Fruit fly (Drosophila melanogaster) whole organism, embryonic: ENCODE results near the gene CG13049.

ENCODE experiments used
- ATbp ChIP-seq: fragments of 200-800 bp; sonication (Bioruptor generic); optimal IDR thresholded peaks from 2 replicates; lab custom pipeline; 2017; ENCODE audit warnings: missing biosample characterization, mild to moderate bottlenecking, missing genetic modification characterization, missing genetic modification reagents
- B-H1 ChIP-seq: fragments of 200-800 bp; sonication (Bioruptor generic); IDR thresholded peaks from 3 replicates; pipeline ENCODE4 v1.3.6; 2022; ENCODE audit warnings: missing biosample characterization, missing genetic modification characterization
- Bdp1 ChIP-seq: fragments of 200-800 bp; sonication (Bioruptor generic); optimal IDR thresholded peaks from 3 replicates; lab custom pipeline; 2016; ENCODE audit warnings: missing biosample characterization, missing genetic modification characterization
- Bgb ChIP-seq: fragments of 200-800 bp; sonication (Bioruptor generic); IDR thresholded peaks from 2 replicates; pipeline ENCODE4 v1.3.6; 2022; ENCODE audit warnings: missing biosample characterization, missing genetic modification characterization; ENCODE audit not compliant: partially characterized antibody
- CG1024 ChIP-seq: fragments of 200-800 bp; sonication (Bioruptor generic); IDR thresholded peaks from 2 replicates; pipeline ENCODE4 v1.3.6; 2022; ENCODE audit warnings: missing biosample characterization, missing genetic modification characterization
- CG12769 ChIP-seq: fragments of 200-800 bp; sonication (Bioruptor generic); optimal IDR thresholded peaks from 2 replicates; lab custom pipeline; 2019; ENCODE audit warnings: missing biosample characterization, mild to moderate bottlenecking, missing genetic modification characterization, moderate library complexity
- CG13287 ChIP-seq: fragments of 200-800 bp; sonication (Bioruptor generic); IDR thresholded peaks from 2 replicates; pipeline ENCODE4 v1.3.6; 2022; ENCODE audit warnings: missing biosample characterization, missing genetic modification characterization; ENCODE audit not compliant: partially characterized antibody
- CG13775 ChIP-seq: fragments of 200-800 bp; sonication (Bioruptor generic); optimal IDR thresholded peaks from 3 replicates; lab custom pipeline; 2017; ENCODE audit warnings: missing biosample characterization, mild to moderate bottlenecking, missing genetic modification characterization
- CG14050 ChIP-seq: fragments of 200-800 bp; sonication (Bioruptor generic); IDR thresholded peaks from 3 replicates; pipeline ENCODE4 v1.3.6; 2022; ENCODE audit warnings: missing biosample characterization, missing genetic modification characterization
- CG18011 ChIP-seq: fragments of 200-800 bp; sonication (Bioruptor generic); optimal IDR thresholded peaks from 2 replicates; lab custom pipeline; 2017; ENCODE audit warnings: missing biosample characterization, missing genetic modification characterization, mild to moderate bottlenecking, moderate library complexity, missing genotype
- CG2199 ChIP-seq: fragments of 200-800 bp; sonication (Bioruptor generic); IDR thresholded peaks from 3 replicates; pipeline ENCODE4 v1.3.6; 2022; ENCODE audit warnings: missing biosample characterization, missing genetic modification characterization
- CG2875 ChIP-seq: fragments of 200-800 bp; sonication (Bioruptor generic); optimal IDR thresholded peaks from 2 replicates; lab custom pipeline; 2017; ENCODE audit warnings: missing biosample characterization, mild to moderate bottlenecking, missing genetic modification characterization, missing genetic modification reagents
- CG31388 ChIP-seq: fragments of 200-800 bp; sonication (Bioruptor generic); optimal IDR thresholded peaks from 2 replicates; lab custom pipeline; 2016; ENCODE audit warnings: missing biosample characterization, missing genetic modification characterization
- CG32772 ChIP-seq: fragments of 200-800 bp; sonication (Bioruptor generic); IDR thresholded peaks from 2 replicates; pipeline ENCODE4 v1.3.6; 2022; ENCODE audit warnings: missing biosample characterization, missing genetic modification characterization
- CG5180 ChIP-seq: fragments of 200-800 bp; sonication (Bioruptor generic); optimal IDR thresholded peaks from 3 replicates; lab custom pipeline; 2017; ENCODE audit warnings: missing biosample characterization, missing genetic modification characterization, mild to moderate bottlenecking, moderate library complexity, missing genetic modification reagents
- CG5953 ChIP-seq: fragments of 200-800 bp; sonication (Bioruptor generic); IDR thresholded peaks from 2 replicates; pipeline ENCODE4 v1.3.6; 2022; ENCODE audit warnings: missing biosample characterization, missing genetic modification characterization
- CG6654 ChIP-seq: fragments of 200-800 bp; sonication (Bioruptor generic); optimal IDR thresholded peaks from 2 replicates; lab custom pipeline; 2017; ENCODE audit warnings: missing biosample characterization, mild to moderate bottlenecking, missing genetic modification characterization
- CG7556 ChIP-seq: fragments of 200-800 bp; sonication (Bioruptor generic); optimal IDR thresholded peaks from 2 replicates; lab custom pipeline; 2017; ENCODE audit warnings: missing biosample characterization, mild to moderate bottlenecking, missing genetic modification characterization
- CG7786 ChIP-seq: fragments of 200-800 bp; sonication (Bioruptor generic); optimal IDR thresholded peaks from 2 replicates; lab custom pipeline; 2016; ENCODE audit warnings: missing biosample characterization, missing genetic modification characterization
- CTCF ChIP-seq: fragments of 200-800 bp; sonication (Bioruptor generic); optimal IDR thresholded peaks from 2 replicates; lab custom pipeline; 2017; ENCODE audit warnings: missing biosample characterization, mild to moderate bottlenecking, missing genetic modification characterization, moderate library complexity
- Dad ChIP-seq: fragments of 200-800 bp; sonication (Bioruptor generic); optimal IDR thresholded peaks from 3 replicates; lab custom pipeline; 2016; ENCODE audit warnings: missing biosample characterization, missing genetic modification characterization
- Dbx ChIP-seq: fragments of 200-800 bp; sonication (Bioruptor generic); IDR thresholded peaks from 3 replicates; pipeline ENCODE4 v1.3.6; 2022; ENCODE audit warnings: missing biosample characterization, missing genetic modification characterization
- Dref ChIP-seq: fragments of 200-800 bp; sonication (Bioruptor generic); IDR thresholded peaks from 2 replicates; pipeline ENCODE4 v1.3.6; 2022; ENCODE audit warnings: missing biosample characterization, missing genetic modification characterization
- E2f1 ChIP-seq: fragments of 200-800 bp; sonication (Bioruptor generic); IDR thresholded peaks from 2 replicates; pipeline ENCODE4 v1.3.6; 2022; ENCODE audit warnings: missing biosample characterization, missing genetic modification characterization
- Kr ChIP-seq: fragments of 200-800 bp; sonication (Bioruptor generic); optimal IDR thresholded peaks from 2 replicates; lab custom pipeline; 2017; ENCODE audit warnings: missing biosample characterization, mild to moderate bottlenecking, missing genetic modification characterization
- Neu2 ChIP-seq: fragments of 200-800 bp; sonication (Bioruptor generic); optimal IDR thresholded peaks from 3 replicates; lab custom pipeline; 2016; ENCODE audit warnings: missing biosample characterization, missing genetic modification characterization, borderline replicate concordance
- PHDP ChIP-seq: fragments of 200-800 bp; sonication (Bioruptor generic); optimal IDR thresholded peaks from 3 replicates; lab custom pipeline; 2018; ENCODE audit warnings: missing biosample characterization, mild to moderate bottlenecking, missing genetic modification characterization, moderate library complexity
- Scr ChIP-seq: fragments of 200-800 bp; sonication (Bioruptor generic); IDR thresholded peaks from 2 replicates; pipeline ENCODE4 v1.3.6; 2022; ENCODE audit warnings: missing biosample characterization, missing genetic modification characterization; ENCODE audit not compliant: partially characterized antibody
- Six4 ChIP-seq: fragments of 200-800 bp; sonication (Bioruptor generic); optimal IDR thresholded peaks from 2 replicates; lab custom pipeline; 2016; ENCODE audit warnings: missing biosample characterization, missing genetic modification characterization
- Usf ChIP-seq: fragments of 200-800 bp; sonication (Bioruptor generic); optimal IDR thresholded peaks from 2 replicates; lab custom pipeline; 2017; ENCODE audit warnings: missing genotype, missing biosample characterization, missing genetic modification characterization
- bab2 ChIP-seq: fragments of 200-800 bp; sonication (Bioruptor generic); optimal IDR thresholded peaks from 2 replicates; lab custom pipeline; 2016; ENCODE audit warnings: missing biosample characterization, missing genetic modification characterization
- cas ChIP-seq: fragments of 200-800 bp; sonication (Bioruptor generic); IDR thresholded peaks from 2 replicates; pipeline ENCODE4 v1.3.6; 2022; ENCODE audit warnings: missing biosample characterization, missing genetic modification characterization
- chinmo ChIP-seq: fragments of 200-800 bp; sonication (Bioruptor generic); IDR thresholded peaks from 4 replicates; pipeline ENCODE4 v1.3.6; 2022; ENCODE audit warnings: missing biosample characterization, missing genetic modification characterization; ENCODE audit not compliant: partially characterized antibody
- emc ChIP-seq: fragments of 200-800 bp; sonication (Bioruptor generic); optimal IDR thresholded peaks from 2 replicates; lab custom pipeline; 2016; ENCODE audit warnings: missing biosample characterization, missing genetic modification characterization
- esg ChIP-seq: fragments of 200-800 bp; sonication (Bioruptor generic); conservative IDR thresholded peaks from 2 replicates; pipeline ENCODE4 v1.3.6; 2022; ENCODE audit warnings: missing biosample characterization, missing genetic modification characterization
- ewg ChIP-seq: fragments of 200-800 bp; sonication (Bioruptor generic); optimal IDR thresholded peaks from 3 replicates; lab custom pipeline; 2017; ENCODE audit warnings: mild to moderate bottlenecking, missing biosample characterization, missing genetic modification reagents, missing genetic modification characterization
- fd102C ChIP-seq: fragments of 200-800 bp; sonication (Bioruptor generic); optimal IDR thresholded peaks from 2 replicates; lab custom pipeline; 2018; ENCODE audit warnings: missing biosample characterization, mild to moderate bottlenecking, missing genetic modification characterization, moderate library complexity
- fd96Cb ChIP-seq: fragments of 200-800 bp; sonication (Bioruptor generic); optimal IDR thresholded peaks from 2 replicates; lab custom pipeline; 2018; ENCODE audit warnings: missing biosample characterization, mild to moderate bottlenecking, missing genetic modification characterization, moderate library complexity
- gcm2 ChIP-seq: fragments of 200-800 bp; sonication (Bioruptor generic); optimal IDR thresholded peaks from 2 replicates; lab custom pipeline; 2016; ENCODE audit warnings: missing biosample characterization, missing genetic modification characterization
- grn ChIP-seq: fragments of 200-800 bp; sonication (Bioruptor generic); optimal IDR thresholded peaks from 3 replicates; lab custom pipeline; 2017; ENCODE audit warnings: missing biosample characterization, missing genetic modification characterization
- hth ChIP-seq: fragments of >200 bp; optimal IDR thresholded peaks from 2 replicates; lab custom pipeline; 2017; ENCODE audit warnings: inconsistent platforms
- lov ChIP-seq, 2 experiments: fragments of 200-800 bp in 1 of 2; fragments of >200 bp in 1 of 2; sonication (Bioruptor generic) in 1 of 2; IDR thresholded peaks in 1 of 2; optimal IDR thresholded peaks in 1 of 2; 2 replicates in 1 of 2; 3 replicates in 1 of 2; pipeline versions ENCODE4 v1.3.6 to Lab custom; 2017 to 2022; ENCODE audit warnings: missing biosample characterization in 1 of 2, missing genetic modification characterization in 1 of 2
- luna ChIP-seq: fragments of 200-800 bp; sonication (Bioruptor generic); optimal IDR thresholded peaks from 2 replicates; lab custom pipeline; 2016; ENCODE audit warnings: missing biosample characterization, missing genetic modification characterization
- pfk ChIP-seq: fragments of 200-800 bp; sonication (Bioruptor generic); optimal IDR thresholded peaks from 2 replicates; lab custom pipeline; 2018; ENCODE audit warnings: missing biosample characterization, mild to moderate bottlenecking, missing genetic modification characterization, moderate library complexity
- prd ChIP-seq, 3 experiments: fragments of >200 bp in 2 of 3; fragments of 200-800 bp in 1 of 3; sonication (Bioruptor generic) in 1 of 3; optimal IDR thresholded peaks in 2 of 3; IDR thresholded peaks in 1 of 3; 2 replicates in 2 of 3; 3 replicates in 1 of 3; pipeline versions ENCODE4 v1.3.6 to Lab custom; 2017 to 2022; ENCODE audit warnings: missing biosample characterization in 1 of 3, missing genetic modification characterization in 1 of 3
- rib ChIP-seq: fragments of 200-800 bp; sonication (Bioruptor generic); IDR thresholded peaks from 2 replicates; pipeline ENCODE4 v1.3.6; 2022; ENCODE audit warnings: missing biosample characterization, missing genetic modification characterization
- sens-2 ChIP-seq: fragments of 200-800 bp; sonication (Bioruptor generic); IDR thresholded peaks from 2 replicates; pipeline ENCODE4 v1.3.6; 2022; ENCODE audit warnings: missing biosample characterization, missing genetic modification characterization
- sr ChIP-seq: fragments of 200-800 bp; sonication (Bioruptor generic); IDR thresholded peaks from 3 replicates; pipeline ENCODE4 v1.3.6; 2022; ENCODE audit warnings: missing biosample characterization, missing genetic modification characterization
- ssp ChIP-seq: fragments of 200-800 bp; sonication (Bioruptor generic); IDR thresholded peaks from 2 replicates; pipeline ENCODE4 v1.3.6; 2022; ENCODE audit warnings: missing biosample characterization, missing genetic modification characterization
- wor ChIP-seq: fragments of 200-800 bp; sonication (Bioruptor generic); IDR thresholded peaks from 2 replicates; pipeline ENCODE4 v1.3.6; 2022; ENCODE audit warnings: missing biosample characterization, missing genetic modification characterization
- zen2 ChIP-seq: fragments of 200-800 bp; sonication (Bioruptor generic); IDR thresholded peaks from 3 replicates; pipeline ENCODE4 v1.3.6; 2022; ENCODE audit warnings: missing biosample characterization, missing genetic modification characterization; ENCODE audit not compliant: partially characterized antibody

Gene CG13049

dm6 chr3L:16289067-16289466, 7.3 kb upstream of the CG13049 start (continued):
- no peak for TF ChIP-seq CG2875 (GFP tag; lab: Kevin White, UChicago)
- no peak for TF ChIP-seq CG5953
- peak; percentile 11 for TF ChIP-seq CG13775 (GFP tag; lab: Kevin White, UChicago)
- no peak for TF ChIP-seq Dad (GFP tag; lab: Kevin White, UChicago)
- TF ChIP-seq PHDP (tag; lab: Kevin White, UChicago), result no peak
- TF ChIP-seq B-H1, result 0 out of 3 replicates have a peak, but pooled peaks have one; percentile 16
- no peak for TF ChIP-seq ssp (GFP tag; lab: Robert Waterston, UW)
- no peak for TF ChIP-seq grn (GFP tag; lab: Kevin White, UChicago)
- no peak for TF ChIP-seq Neu2 (GFP tag; lab: Kevin White, UChicago)
- no peak for TF ChIP-seq fd96Cb (tag; lab: Kevin White, UChicago)
- no peak for TF ChIP-seq CG2199 (GFP tag; lab: Robert Waterston, UW)
- TF ChIP-seq sr (GFP tag; lab: Robert Waterston, UW), result no peak; the same call in 2 of the 3 replicates
- no peak for TF ChIP-seq Bgb (GFP tag; lab: Robert Waterston, UW)
- TF ChIP-seq wor (GFP tag; lab: Robert Waterston, UW), result no peak
- TF ChIP-seq bab2 (GFP tag; lab: Kevin White, UChicago), result no peak
- no peak for TF ChIP-seq Usf (GFP tag; lab: Kevin White, UChicago)
- TF ChIP-seq gcm2 (GFP tag; lab: Kevin White, UChicago), result no peak
- TF ChIP-seq esg (GFP tag; lab: Robert Waterston, UW), result peak; percentile 64; the same call in 1 of the 2 replicates
- no peak for TF ChIP-seq Dref (GFP tag; lab: Robert Waterston, UW)
- TF ChIP-seq CG5180, result no peak
- no peak for TF ChIP-seq zen2 (GFP tag; lab: Robert Waterston, UW)
- TF ChIP-seq ewg (GFP tag; lab: Kevin White, UChicago), result no peak
- TF ChIP-seq CG32772 (GFP tag; lab: Robert Waterston, UW), result 0 out of 2 replicates have a peak, but pooled peaks have one; percentile 25
- no peak for TF ChIP-seq CG1024
- TF ChIP-seq rib (GFP tag; lab: Robert Waterston, UW), result no peak
- no peak for TF ChIP-seq luna
- no peak for TF ChIP-seq lov (optimal IDR thresholded peaks at IDR 0.05; lab: Kevin White, UChicago)
- TF ChIP-seq lov (GFP tag; IDR thresholded peaks at IDR 0.05; lab: Robert Waterston, UW), result no peak
- TF ChIP-seq CG7786 (GFP tag; lab: Kevin White, UChicago), result no peak
- TF ChIP-seq Scr (GFP tag; lab: Robert Waterston, UW), result no peak
- TF ChIP-seq Bdp1 (GFP tag; lab: Kevin White, UChicago), result no peak
- TF ChIP-seq CG12769, result no peak
- no peak for TF ChIP-seq CTCF
- no peak for TF ChIP-seq pfk (GFP tag; lab: Kevin White, UChicago)
- no peak for TF ChIP-seq Kr (GFP tag; lab: Kevin White, UChicago)
- no peak for TF ChIP-seq CG7556 (GFP tag; lab: Kevin White, UChicago)
- TF ChIP-seq prd (optimal IDR thresholded peaks at IDR 0.05; lab: Kevin White, UChicago), result no peak
- peak; percentile 38; the same call in 1 of the 3 replicates for TF ChIP-seq prd (GFP tag; IDR thresholded peaks at IDR 0.05; lab: Robert Waterston, UW)
- no peak for TF ChIP-seq CG31388 (GFP tag; lab: Kevin White, UChicago)
- TF ChIP-seq fd102C, result no peak
- no peak for TF ChIP-seq emc (GFP tag; lab: Kevin White, UChicago)
- no peak for TF ChIP-seq chinmo (GFP tag; lab: Robert Waterston, UW)
- no peak for TF ChIP-seq Dbx (GFP tag; lab: Robert Waterston, UW)
- TF ChIP-seq CG6654 (GFP tag; lab: Kevin White, UChicago), result no peak
- no peak for TF ChIP-seq CG18011 (GFP tag; lab: Kevin White, UChicago)
- TF ChIP-seq hth (lab: Kevin White, UChicago), result no peak
- peak; percentile 33; the same call in 1 of the 2 replicates for TF ChIP-seq E2f1 (GFP tag; lab: Robert Waterston, UW)
- no peak for TF ChIP-seq Six4 (GFP tag; lab: Kevin White, UChicago)
- no peak for TF ChIP-seq CG13287 (GFP tag; lab: Robert Waterston, UW)
- no peak for TF ChIP-seq ATbp (GFP tag; lab: Kevin White, UChicago)
- TF ChIP-seq CG14050, result no peak
- TF ChIP-seq cas (GFP tag; lab: Robert Waterston, UW), result no peak
- TF ChIP-seq sens-2 (GFP tag; lab: Robert Waterston, UW), result no peak
